Fruit fly (Drosophila melanogaster): ENCODE results near the gene by.

Gene by

dm6 chr3R:9499238-9499637 is 33.6 kb downstream of the by start (continued):
- TF ChIP-seq CG18764 (GFP tag; optimal IDR thresholded peaks at IDR 0.05) (no peak), ci (GFP tag; IDR thresholded peaks at IDR 0.05) (no peak), CG18599 (GFP tag; optimal IDR thresholded peaks at IDR 0.05) (no peak), fu2 (GFP tag; optimal IDR thresholded peaks at IDR 0.05) (no peak)

- TF ChIP-seq Chrac-16 (GFP tag; optimal IDR thresholded peaks at IDR 0.05) (peak; percentile 54), btn (GFP tag; optimal IDR thresholded peaks at IDR 0.05) (no peak), CG4328 (GFP tag; optimal IDR thresholded peaks at IDR 0.05) (peak; percentile 36), CG6791 (GFP tag; IDR thresholded peaks at IDR 0.05; ENCODE audit: partially characterized antibody) (peak; percentile 77), CG13624 (GFP tag; optimal IDR thresholded peaks at IDR 0.05) (peak; percentile 93), Max (GFP tag; optimal IDR thresholded peaks at IDR 0.05) (peak; percentile 17), CG15269 (tag; optimal IDR thresholded peaks at IDR 0.05) (peak; percentile 48), CG7839 (tag; optimal IDR thresholded peaks at IDR 0.05) (peak; percentile 62), sima (GFP tag; optimal IDR thresholded peaks at IDR 0.05) (peak; percentile 64), pb (GFP tag; optimal IDR thresholded peaks at IDR 0.05) (peak; percentile 58), az2 (GFP tag; optimal IDR thresholded peaks at IDR 0.05) (peak; percentile 50), CG8359 (GFP tag; optimal IDR thresholded peaks at IDR 0.05; ENCODE audit: borderline replicate concordance) (no peak), tin (GFP tag; optimal IDR thresholded peaks at IDR 0.05) (peak; percentile 54), Side (GFP tag; optimal IDR thresholded peaks at IDR 0.05) (peak; percentile 89), Dek (tag; optimal IDR thresholded peaks at IDR 0.05) (peak; percentile 82), CG18599 (GFP tag; optimal IDR thresholded peaks at IDR 0.05) (peak; percentile 75), danr (GFP tag; IDR thresholded peaks at IDR 0.05) (0 out of 2 replicates have a peak, but pooled peaks have one; percentile 30), slou (GFP tag; optimal IDR thresholded peaks at IDR 0.05) (peak; percentile 76), Mad (GFP tag; optimal IDR thresholded peaks at IDR 0.05) (peak; percentile 42), br (optimal IDR thresholded peaks at IDR 0.05) (no peak), Nf-YB (GFP tag; optimal IDR thresholded peaks at IDR 0.05) (peak; percentile 30), rib (GFP tag; IDR thresholded peaks at IDR 0.05) (peak; percentile 72), Jarid2 (GFP tag; optimal IDR thresholded peaks at IDR 0.05) (no peak), HmgD (GFP tag; optimal IDR thresholded peaks at IDR 0.05) (peak; percentile 81), H2.0 (GFP tag; IDR thresholded peaks at IDR 0.05) (peak; percentile 62; the same call in 1 of the 2 replicates), seq (GFP tag; IDR thresholded peaks at IDR 0.05) (no peak), CG11456 (GFP tag; IDR thresholded peaks at IDR 0.05) (peak; percentile 89), pnt (GFP tag; optimal IDR thresholded peaks at IDR 0.05) (peak; percentile 74), Myb (GFP tag; optimal IDR thresholded peaks at IDR 0.05) (peak; percentile 86), CG10147 (GFP tag; optimal IDR thresholded peaks at IDR 0.05) (peak; percentile 62), Mrtf (GFP tag; IDR thresholded peaks at IDR 0.05) (0 out of 3 replicates have a peak, but pooled peaks have one; percentile 31), Neu2 (GFP tag; optimal IDR thresholded peaks at IDR 0.05; ENCODE audit: borderline replicate concordance) (peak; percentile 39), CG1602 (GFP tag; optimal IDR thresholded peaks at IDR 0.05) (peak; percentile 58), CG14667 (GFP tag; IDR thresholded peaks at IDR 0.05) (no peak), CG1233 (GFP tag; optimal IDR thresholded peaks at IDR 0.05) (peak; percentile 80), org-1 (GFP tag; optimal IDR thresholded peaks at IDR 0.05) (peak; percentile 15), CG2678 (tag; optimal IDR thresholded peaks at IDR 0.05) (peak; percentile 70), trh (GFP tag; optimal IDR thresholded peaks at IDR 0.05) (peak; percentile 70), gcm (GFP tag; optimal IDR thresholded peaks at IDR 0.05) (peak; percentile 27), Sry-δ (GFP tag; optimal IDR thresholded peaks at IDR 0.05) (peak; percentile 76), ash1 (GFP tag; optimal IDR thresholded peaks at IDR 0.05) (peak; percentile 36), jumu (GFP tag; optimal IDR thresholded peaks at IDR 0.05) (peak; percentile 81), Gug (GFP tag; IDR thresholded peaks at IDR 0.05) (peak; percentile 57; the same call in 2 of the 4 replicates), wdn (GFP tag; IDR thresholded peaks at IDR 0.05) (peak; percentile 46; the same call in 1 of the 2 replicates), CG13424 (tag; optimal IDR thresholded peaks at IDR 0.05) (peak; percentile 63), slbo (GFP tag; IDR thresholded peaks at IDR 0.05) (peak; percentile 92), gsb-n (tag; optimal IDR thresholded peaks at IDR 0.05) (peak; percentile 46)
Measured at dm6 chr3R:9496748-9497147, 36.1 kb downstream of the by start.
